Fruit fly (Drosophila melanogaster) whole organism, embryonic: ENCODE data around the gene CG14650.

Experiments used
- Asciz ChIP-seq: fragments of 200-800 bp; sonication (Bioruptor generic); optimal IDR thresholded peaks from 2 replicates; lab custom pipeline; 2017; ENCODE audit warnings: missing biosample characterization, mild to moderate bottlenecking, missing genetic modification characterization, missing genetic modification reagents
- CG10209 ChIP-seq: fragments of 200-800 bp; sonication (Bioruptor generic); optimal IDR thresholded peaks from 3 replicates; lab custom pipeline; 2017; ENCODE audit warnings: missing biosample characterization, mild to moderate bottlenecking, missing genetic modification characterization, missing genetic modification reagents
- CG10654 ChIP-seq: fragments of 200-800 bp; sonication (Bioruptor generic); optimal IDR thresholded peaks from 2 replicates; lab custom pipeline; 2016; ENCODE audit warnings: missing biosample characterization, missing genetic modification characterization
- CG11504 ChIP-seq: fragments of 200-800 bp; sonication (Bioruptor generic); optimal IDR thresholded peaks from 3 replicates; lab custom pipeline; 2019; ENCODE audit warnings: missing biosample characterization, mild to moderate bottlenecking, missing genetic modification characterization, moderate library complexity
- CG11696 ChIP-seq: fragments of 200-800 bp; sonication (Bioruptor generic); IDR thresholded peaks from 2 replicates; pipeline ENCODE4 v1.3.6; 2022; ENCODE audit warnings: missing biosample characterization, missing genetic modification characterization
- CG14050 ChIP-seq: fragments of 200-800 bp; sonication (Bioruptor generic); IDR thresholded peaks from 3 replicates; pipeline ENCODE4 v1.3.6; 2022; ENCODE audit warnings: missing biosample characterization, missing genetic modification characterization
- CG18262 ChIP-seq: fragments of 200-800 bp; optimal IDR thresholded peaks from 3 replicates; lab custom pipeline; 2019; ENCODE audit warnings: missing biosample characterization, mild to moderate bottlenecking, missing genetic modification characterization, moderate library complexity
- CG2129 ChIP-seq: fragments of 200-800 bp; sonication (Bioruptor generic); IDR thresholded peaks from 2 replicates; pipeline ENCODE4 v1.3.6; 2022; ENCODE audit warnings: missing biosample characterization, missing genetic modification characterization; ENCODE audit not compliant: partially characterized antibody
- CG30020 ChIP-seq: fragments of 200-800 bp; optimal IDR thresholded peaks from 2 replicates; lab custom pipeline; 2019; ENCODE audit warnings: missing biosample characterization, mild to moderate bottlenecking, missing genetic modification characterization, moderate library complexity
- CG30431 ChIP-seq: fragments of 200-800 bp; sonication (Bioruptor generic); optimal IDR thresholded peaks from 2 replicates; lab custom pipeline; 2017; ENCODE audit warnings: missing biosample characterization, missing genetic modification characterization
- CG34422 ChIP-seq: fragments of 200-800 bp; sonication (Bioruptor generic); IDR thresholded peaks from 3 replicates; pipeline ENCODE4 v1.3.6; 2022; ENCODE audit warnings: missing biosample characterization, missing genetic modification characterization
- CG6683 ChIP-seq: fragments of 200-800 bp; sonication (Bioruptor generic); optimal IDR thresholded peaks from 2 replicates; lab custom pipeline; 2017; ENCODE audit warnings: missing biosample characterization, mild to moderate bottlenecking, missing genetic modification characterization, missing genetic modification reagents
- CG9797 ChIP-seq: fragments of 200-800 bp; sonication (Bioruptor generic); optimal IDR thresholded peaks from 3 replicates; lab custom pipeline; 2018; ENCODE audit warnings: missing biosample characterization, mild to moderate bottlenecking, missing genetic modification characterization
- Deaf1 ChIP-seq: fragments of 200-800 bp; optimal IDR thresholded peaks from 3 replicates; lab custom pipeline; 2019; ENCODE audit warnings: missing biosample characterization, mild to moderate bottlenecking, missing genetic modification characterization, moderate library complexity
- Doc3 ChIP-seq: fragments of 200-800 bp; sonication (Bioruptor generic); IDR thresholded peaks from 3 replicates; pipeline ENCODE4 v1.3.6; 2022; ENCODE audit warnings: missing biosample characterization, missing genetic modification characterization; ENCODE audit not compliant: partially characterized antibody
- ERR ChIP-seq: fragments of 200-800 bp; sonication (Bioruptor generic); optimal IDR thresholded peaks from 2 replicates; lab custom pipeline; 2016; ENCODE audit warnings: missing biosample characterization, missing genetic modification characterization
- Gsc ChIP-seq: fragments of 200-800 bp; sonication (Bioruptor generic); IDR thresholded peaks from 2 replicates; pipeline ENCODE4 v1.3.6; 2022; ENCODE audit warnings: missing biosample characterization, missing genetic modification characterization
- HLH4C ChIP-seq: fragments of 200-800 bp; sonication (Bioruptor generic); IDR thresholded peaks from 3 replicates; pipeline ENCODE4 v1.3.6; 2022; ENCODE audit warnings: missing biosample characterization, missing genetic modification characterization; ENCODE audit not compliant: partially characterized antibody
- HmgD ChIP-seq: fragments of 200-800 bp; sonication (Bioruptor generic); optimal IDR thresholded peaks from 3 replicates; lab custom pipeline; 2016; ENCODE audit warnings: missing biosample characterization, missing genetic modification characterization
- Max ChIP-seq: fragments of 200-800 bp; sonication (Bioruptor generic); optimal IDR thresholded peaks from 2 replicates; lab custom pipeline; 2016; ENCODE audit warnings: missing biosample characterization, mild to moderate bottlenecking, missing genetic modification characterization
- Med ChIP-seq: fragments of 200-800 bp; sonication (Bioruptor generic); peaks from one replicate; lab custom pipeline; 2016; ENCODE audit warnings: missing biosample characterization, missing genetic modification characterization, mild to moderate bottlenecking, inconsistent platforms, moderate library complexity
- Nf-YA ChIP-seq: fragments of 200-800 bp; sonication (Bioruptor generic); IDR thresholded peaks from 2 replicates; pipeline ENCODE4 v1.3.6; 2022; ENCODE audit warnings: missing biosample characterization, missing genetic modification characterization
- Nf-YC ChIP-seq: fragments of 200-800 bp; optimal IDR thresholded peaks from 3 replicates; lab custom pipeline; 2019; ENCODE audit warnings: missing biosample characterization, mild to moderate bottlenecking, missing genetic modification characterization, moderate library complexity
- Opbp ChIP-seq: fragments of 200-800 bp; sonication (Bioruptor generic); IDR thresholded peaks from 3 replicates; pipeline ENCODE4 v1.3.6; 2022; ENCODE audit warnings: missing biosample characterization, missing genetic modification characterization; ENCODE audit not compliant: partially characterized antibody
- Six4 ChIP-seq: fragments of 200-800 bp; sonication (Bioruptor generic); optimal IDR thresholded peaks from 2 replicates; lab custom pipeline; 2016; ENCODE audit warnings: missing biosample characterization, missing genetic modification characterization
- ash1 ChIP-seq: fragments of 200-800 bp; sonication (Bioruptor generic); optimal IDR thresholded peaks from 2 replicates; lab custom pipeline; 2018; ENCODE audit warnings: missing biosample characterization, mild to moderate bottlenecking, missing genetic modification characterization
- caup ChIP-seq: fragments of 200-800 bp; sonication (Bioruptor generic); optimal IDR thresholded peaks from 3 replicates; lab custom pipeline; 2017; ENCODE audit warnings: missing biosample characterization, mild to moderate bottlenecking, missing genetic modification characterization, moderate library complexity; ENCODE audit not compliant: severe bottlenecking
- chif ChIP-seq, 2 experiments: fragments of 200-800 bp; sonication (Bioruptor generic); optimal IDR thresholded peaks; 3 replicates each; lab custom pipeline; 2016; ENCODE audit warnings: missing biosample characterization in 2 of 2, missing genetic modification characterization in 2 of 2
- chn ChIP-seq: fragments of 200-800 bp; sonication (Bioruptor generic); optimal IDR thresholded peaks from 2 replicates; lab custom pipeline; 2016; ENCODE audit warnings: missing biosample characterization, missing genetic modification characterization
- crc ChIP-seq: fragments of 200-800 bp; sonication (Bioruptor generic); optimal IDR thresholded peaks from 2 replicates; lab custom pipeline; 2016; ENCODE audit warnings: missing biosample characterization, missing genetic modification characterization
- croc ChIP-seq: fragments of 200-800 bp; sonication (Bioruptor generic); conservative IDR thresholded peaks from 3 replicates; pipeline ENCODE4 v1.3.6; 2022; ENCODE audit warnings: missing biosample characterization, missing genetic modification characterization
- cwo ChIP-seq: fragments of 200-800 bp; sonication (Bioruptor generic); optimal IDR thresholded peaks from 3 replicates; lab custom pipeline; 2017; ENCODE audit warnings: missing biosample characterization, missing genetic modification characterization, mild to moderate bottlenecking, moderate library complexity, missing genetic modification reagents
- ewg ChIP-seq: fragments of 200-800 bp; sonication (Bioruptor generic); optimal IDR thresholded peaks from 3 replicates; lab custom pipeline; 2017; ENCODE audit warnings: mild to moderate bottlenecking, missing biosample characterization, missing genetic modification reagents, missing genetic modification characterization
- fd3F ChIP-seq: fragments of 200-800 bp; sonication (Bioruptor generic); optimal IDR thresholded peaks from 2 replicates; lab custom pipeline; 2018; ENCODE audit warnings: missing biosample characterization, mild to moderate bottlenecking, missing genetic modification characterization, moderate library complexity
- hb ChIP-seq: fragments of 200-800 bp; sonication (Bioruptor generic); IDR thresholded peaks from 3 replicates; pipeline ENCODE4 v1.3.6; 2022; ENCODE audit warnings: missing biosample characterization, missing genetic modification characterization; ENCODE audit not compliant: partially characterized antibody
- ind ChIP-seq: fragments of 200-800 bp; sonication (Bioruptor generic); optimal IDR thresholded peaks from 3 replicates; lab custom pipeline; 2016; ENCODE audit warnings: missing biosample characterization, missing genetic modification characterization
- insv ChIP-seq, 2 experiments: fragments of 200-800 bp; sonication (Bioruptor generic); optimal IDR thresholded peaks; 3 replicates each; lab custom pipeline; 2016 to 2018; ENCODE audit warnings: missing biosample characterization in 2 of 2, missing genetic modification characterization in 2 of 2
- knrl ChIP-seq: fragments of 200-800 bp; sonication (Bioruptor generic); IDR thresholded peaks from 3 replicates; pipeline ENCODE4 v1.3.6; 2022; ENCODE audit warnings: missing biosample characterization, missing genetic modification characterization; ENCODE audit not compliant: partially characterized antibody
- oc ChIP-seq: fragments of 200-800 bp; sonication (Bioruptor generic); optimal IDR thresholded peaks from 2 replicates; lab custom pipeline; 2018; ENCODE audit warnings: missing biosample characterization, mild to moderate bottlenecking, missing genetic modification characterization, moderate library complexity
- odd ChIP-seq: fragments of 200-800 bp; sonication (Bioruptor generic); optimal IDR thresholded peaks from 2 replicates; lab custom pipeline; 2017; ENCODE audit warnings: missing biosample characterization, mild to moderate bottlenecking, missing genetic modification characterization
- pb ChIP-seq: fragments of 200-800 bp; sonication (Bioruptor generic); optimal IDR thresholded peaks from 3 replicates; lab custom pipeline; 2016; ENCODE audit warnings: missing biosample characterization, missing genetic modification characterization
- pita ChIP-seq: fragments of 200-800 bp; sonication (Bioruptor generic); optimal IDR thresholded peaks from 2 replicates; lab custom pipeline; 2017; ENCODE audit warnings: missing biosample characterization, mild to moderate bottlenecking, missing genetic modification characterization
- rib ChIP-seq: fragments of 200-800 bp; sonication (Bioruptor generic); IDR thresholded peaks from 2 replicates; pipeline ENCODE4 v1.3.6; 2022; ENCODE audit warnings: missing biosample characterization, missing genetic modification characterization
- salm ChIP-seq: fragments of 200-800 bp; sonication (Bioruptor generic); optimal IDR thresholded peaks from 2 replicates; lab custom pipeline; 2018; ENCODE audit warnings: missing biosample characterization, mild to moderate bottlenecking, missing genetic modification characterization
- toy ChIP-seq: fragments of 200-800 bp; sonication (Bioruptor generic); IDR thresholded peaks from 2 replicates; pipeline ENCODE4 v1.3.6; 2022; ENCODE audit warnings: missing biosample characterization, missing genetic modification characterization
- tx ChIP-seq: fragments of 200-800 bp; sonication (Bioruptor generic); optimal IDR thresholded peaks from 2 replicates; lab custom pipeline; 2016; ENCODE audit warnings: missing biosample characterization, missing genetic modification characterization
- wek ChIP-seq: fragments of 200-800 bp; sonication (Bioruptor generic); optimal IDR thresholded peaks from 3 replicates; lab custom pipeline; 2018; ENCODE audit warnings: missing biosample characterization, mild to moderate bottlenecking, missing genetic modification characterization, moderate library complexity
- z ChIP-seq: fragments of 200-800 bp; sonication (Bioruptor generic); IDR thresholded peaks from 3 replicates; pipeline ENCODE4 v1.3.6; 2022; ENCODE audit warnings: missing biosample characterization, missing genetic modification characterization

The CG14650 gene

dm6 chr3R:4394654-4395581, 42.3 kb upstream of the CG14650 start (continued):
- TF ChIP-seq toy (GFP tag; lab: Robert Waterston, UW) (no peak), Med (GFP tag; lab: Kevin White, UChicago) (peak; percentile 98), Deaf1 (tag; lab: Kevin White, UChicago) (peak; percentile 75), chn (GFP tag; lab: Kevin White, UChicago) (peak; percentile 85), CG10654 (GFP tag; lab: Kevin White, UChicago) (peak; percentile 81), fd3F (peak; percentile 79), chif (GFP tag; optimal IDR thresholded peaks at IDR 0.05; lab: Kevin White, UChicago) (peak; percentile 84), ewg (GFP tag; lab: Kevin White, UChicago) (peak; percentile 77), CG11696 (GFP tag; lab: Robert Waterston, UW) (peak; percentile 68), salm (tag; lab: Kevin White, UChicago) (peak; percentile 87), ash1 (GFP tag; lab: Kevin White, UChicago) (peak; percentile 4), ERR (peak; percentile 86), Nf-YA (peak; percentile 74), wek (GFP tag; lab: Kevin White, UChicago) (peak; percentile 52), tx (GFP tag; lab: Kevin White, UChicago) (peak; percentile 84), pita (GFP tag; lab: Kevin White, UChicago) (no peak), caup (peak; percentile 87), crc (GFP tag; lab: Kevin White, UChicago) (peak; percentile 80), HLH4C (GFP tag; lab: Robert Waterston, UW) (no peak), Nf-YC (tag; lab: Kevin White, UChicago) (peak; percentile 64), CG2129 (GFP tag; lab: Robert Waterston, UW) (no peak), Opbp (GFP tag; lab: Robert Waterston, UW) (no peak), rib (GFP tag; lab: Robert Waterston, UW) (peak; percentile 69), croc (peak; percentile 41; the same call in 1 of the 3 replicates), CG34422 (GFP tag; lab: Robert Waterston, UW) (peak; percentile 90), odd (peak; percentile 76), hb (GFP tag; lab: Robert Waterston, UW) (no peak), cwo (GFP tag; lab: Kevin White, UChicago) (peak; percentile 85), Doc3 (no peak), CG10209 (GFP tag; lab: Kevin White, UChicago) (peak; percentile 88), Max (GFP tag; lab: Kevin White, UChicago) (peak; percentile 85), knrl (GFP tag; lab: Robert Waterston, UW) (no peak), z (GFP tag; lab: Robert Waterston, UW) (no peak), insv (GFP tag; optimal IDR thresholded peaks at IDR 0.05; lab: Kevin White, UChicago) (no peak), HmgD (GFP tag; lab: Kevin White, UChicago) (peak; percentile 72), CG30431 (GFP tag; lab: Kevin White, UChicago) (peak; percentile 75), Asciz (GFP tag; lab: Kevin White, UChicago) (peak; percentile 82), Gsc (GFP tag; lab: Robert Waterston, UW) (no peak), Six4 (peak; percentile 79), ind (GFP tag; lab: Kevin White, UChicago) (peak; percentile 91), CG6683 (GFP tag; lab: Kevin White, UChicago) (peak; percentile 66), oc (tag; lab: Kevin White, UChicago) (peak; percentile 84), CG30020 (tag; lab: Kevin White, UChicago) (peak; percentile 14), CG14050 (GFP tag; lab: Robert Waterston, UW) (peak; percentile 86), pb (GFP tag; lab: Kevin White, UChicago) (peak; percentile 89), CG18262 (peak; percentile 89), CG11504 (tag; lab: Kevin White, UChicago) (peak; percentile 92), CG9797 (GFP tag; lab: Kevin White, UChicago) (no peak)
